Worm (Caenorhabditis elegans) whole organism, L4 larva: Measurements from ENCODE around the gene C28C12.1.
A peak's percentile ranks its signal among the peaks of the same experiment; 100 is the strongest.

Experiments used
- F44E2.7 ChIP-seq: fragments of 200-800 bp; sonication (Bioruptor generic); IDR thresholded peaks from 2 replicates; pipeline ENCODE4 v2.1.2; 2022; ENCODE audit warnings: missing genetic modification characterization, missing compliant biosample characterization
- R02D3.7 ChIP-seq: fragments of 150-350 bp; sonication (generic microtip); optimal IDR thresholded peaks from 3 replicates; lab custom pipeline; 2014; ENCODE audit warnings: missing biosample characterization, missing genetic modification characterization
- aha-1 ChIP-seq: fragments of 150-350 bp; peaks from one replicate; lab custom pipeline; 2014; ENCODE audit warnings: missing biosample characterization, missing genetic modification characterization
- aly-2 ChIP-seq: sonication (generic microtip); optimal IDR thresholded peaks from 2 replicates; lab custom pipeline; 2018; ENCODE audit warnings: missing biosample characterization, missing genetic modification characterization
- ama-1 ChIP-seq: fragments of 150-350 bp; optimal IDR thresholded peaks from 2 replicates; lab custom pipeline; 2014; ENCODE audit warnings: inconsistent platforms, mixed read lengths
- attf-4 ChIP-seq: sonication (generic microtip); optimal IDR thresholded peaks from 3 replicates; lab custom pipeline; 2017; ENCODE audit warnings: missing biosample characterization, missing genetic modification characterization
- ceh-62 ChIP-seq: sonication (generic microtip); optimal IDR thresholded peaks from 2 replicates; lab custom pipeline; 2017; ENCODE audit warnings: missing biosample characterization, missing genetic modification characterization
- cey-2 ChIP-seq: sonication (generic microtip); optimal IDR thresholded peaks from 3 replicates; lab custom pipeline; 2017; ENCODE audit warnings: missing genetic modification characterization, mild to moderate bottlenecking, missing compliant biosample characterization, antibody characterized with exemption, borderline replicate concordance; ENCODE audit not compliant: insufficient read depth
- daf-16 ChIP-seq, 3 experiments: sonication (generic microtip); optimal IDR thresholded peaks; 2 replicates each; lab custom pipeline; 2016 to 2017; ENCODE audit warnings: missing genetic modification characterization in 3 of 3, missing genetic modification reagents in 3 of 3, mild to moderate bottlenecking in 2 of 3, missing compliant biosample characterization in 2 of 3, missing biosample characterization in 1 of 3, moderate library complexity in 1 of 3
- daf-8 ChIP-seq: fragments of 200-800 bp; sonication (Bioruptor generic); IDR thresholded peaks from 2 replicates; pipeline ENCODE4 v1.3.6; 2022; ENCODE audit warnings: missing genetic modification characterization, missing compliant biosample characterization
- dmd-6 ChIP-seq: fragments of 200-800 bp; sonication (Bioruptor generic); IDR thresholded peaks from 2 replicates; pipeline ENCODE4 v1.3.6; 2022; ENCODE audit warnings: missing genetic modification reagents, missing genetic modification characterization, missing compliant biosample characterization
- dve-1 ChIP-seq: sonication (generic microtip); optimal IDR thresholded peaks from 2 replicates; lab custom pipeline; 2017; ENCODE audit warnings: antibody characterized with exemption, mild to moderate bottlenecking, missing genetic modification characterization, missing compliant biosample characterization; ENCODE audit not compliant: insufficient read depth
- fos-1 ChIP-seq: fragments of 150-350 bp; optimal IDR thresholded peaks from 2 replicates; lab custom pipeline; 2014; ENCODE audit warnings: missing biosample characterization, missing genetic modification characterization
- gei-8 ChIP-seq: fragments of 200-800 bp; sonication (Bioruptor generic); optimal IDR thresholded peaks from 2 replicates; lab custom pipeline; 2018; ENCODE audit warnings: mild to moderate bottlenecking, missing genetic modification characterization, missing compliant biosample characterization
- hif-1 ChIP-seq, 2 experiments: sonication (generic microtip); optimal IDR thresholded peaks; 2 replicates each; lab custom pipeline; 2016 to 2017; ENCODE audit warnings: missing compliant biosample characterization in 2 of 2, missing genetic modification characterization in 2 of 2, missing genetic modification reagents in 2 of 2, missing genotype in 2 of 2, mild to moderate bottlenecking in 1 of 2
- hlh-11 ChIP-seq: fragments of 200-800 bp; sonication (Bioruptor generic); optimal IDR thresholded peaks from 2 replicates; lab custom pipeline; 2018; ENCODE audit warnings: mild to moderate bottlenecking, missing genetic modification characterization, missing compliant biosample characterization
- hlh-30 ChIP-seq: sonication (generic microtip); optimal IDR thresholded peaks from 2 replicates; lab custom pipeline; 2017; ENCODE audit warnings: antibody characterized with exemption, mild to moderate bottlenecking, missing genetic modification characterization, missing compliant biosample characterization; ENCODE audit not compliant: insufficient read depth
- hmg-1.1 ChIP-seq: fragments of 200-800 bp; sonication (Bioruptor generic); IDR thresholded peaks from 2 replicates; pipeline ENCODE4 v1.3.6; 2022; ENCODE audit warnings: missing genetic modification reagents, missing genetic modification characterization, missing compliant biosample characterization
- jun-1 ChIP-seq: fragments of 150-350 bp; optimal IDR thresholded peaks from 2 replicates; lab custom pipeline; 2014; ENCODE audit warnings: missing biosample characterization, missing genetic modification reagents, missing genetic modification characterization
- lin-29 ChIP-seq: fragments of 200-800 bp; sonication (Bioruptor generic); IDR thresholded peaks from 2 replicates; pipeline ENCODE4 v1.3.6; 2022; ENCODE audit warnings: missing genetic modification reagents, missing genetic modification characterization, missing compliant biosample characterization
- lsy-2 ChIP-seq, 2 experiments: fragments of 150-350 bp in 1 of 2; sonication (generic microtip) in 1 of 2; optimal IDR thresholded peaks; 2 replicates each; lab custom pipeline; 2014 to 2017; ENCODE audit warnings: missing biosample characterization in 2 of 2, missing genetic modification characterization in 2 of 2
- mdl-1 ChIP-seq, 2 experiments: fragments of 150-350 bp in 1 of 2; sonication (generic microtip) in 1 of 2; optimal IDR thresholded peaks; 2 replicates each; lab custom pipeline; 2014 to 2017; ENCODE audit warnings: missing biosample characterization in 2 of 2, missing genetic modification characterization in 2 of 2
- mdt-29 ChIP-seq: fragments of 200-800 bp; sonication (Bioruptor generic); IDR thresholded peaks from 2 replicates; pipeline ENCODE4 v1.3.6; 2022; ENCODE audit warnings: missing genetic modification reagents, missing genetic modification characterization, missing compliant biosample characterization
- mep-1 ChIP-seq: fragments of 150-350 bp; sonication (generic microtip); optimal IDR thresholded peaks from 3 replicates; lab custom pipeline; 2014; ENCODE audit warnings: missing biosample characterization, missing genetic modification characterization
- mxl-2 ChIP-seq: fragments of 200-800 bp; sonication (Bioruptor generic); conservative IDR thresholded peaks from 2 replicates; pipeline ENCODE4 v1.3.6; 2022; ENCODE audit warnings: missing genetic modification reagents, missing genetic modification characterization, missing compliant biosample characterization
- mxl-3 ChIP-seq: fragments of 200-800 bp; sonication (Bioruptor generic); optimal IDR thresholded peaks from 2 replicates; lab custom pipeline; 2018; ENCODE audit warnings: mild to moderate bottlenecking, missing genetic modification characterization, missing compliant biosample characterization
- nhr-10 ChIP-seq: fragments of 150-350 bp; optimal IDR thresholded peaks from 2 replicates; lab custom pipeline; 2014; ENCODE audit warnings: missing biosample characterization, missing genetic modification characterization
- nhr-11 ChIP-seq: fragments of 150-350 bp; optimal IDR thresholded peaks from 2 replicates; lab custom pipeline; 2014; ENCODE audit warnings: missing biosample characterization, missing genetic modification characterization
- nhr-28 ChIP-seq: fragments of 150-350 bp; optimal IDR thresholded peaks from 2 replicates; lab custom pipeline; 2014; ENCODE audit warnings: missing biosample characterization, missing genetic modification characterization
- nhr-42 ChIP-seq: fragments of 200-800 bp; sonication (Bioruptor generic); IDR thresholded peaks from 2 replicates; pipeline ENCODE4 v1.3.6; 2022; ENCODE audit warnings: missing genetic modification characterization, missing compliant biosample characterization
- nhr-48 ChIP-seq: sonication (generic microtip); optimal IDR thresholded peaks from 2 replicates; lab custom pipeline; 2016; ENCODE audit warnings: mild to moderate bottlenecking, missing genetic modification characterization, missing compliant biosample characterization
- php-3 ChIP-seq: fragments of 200-800 bp; sonication (Bioruptor generic); IDR thresholded peaks from 2 replicates; pipeline ENCODE4 v1.3.6; 2022; ENCODE audit warnings: missing genetic modification reagents, missing genetic modification characterization, missing compliant biosample characterization
- pqm-1 ChIP-seq: sonication (generic microtip); optimal IDR thresholded peaks from 2 replicates; lab custom pipeline; 2017; ENCODE audit warnings: missing biosample characterization, missing genetic modification characterization
- unc-62 ChIP-seq, 3 experiments: fragments of 150-350 bp in 1 of 3; sonication (generic microtip); optimal IDR thresholded peaks in 2 of 3; peaks in 1 of 3; 1 replicate in 1 of 3; 2 replicates in 2 of 3; lab custom pipeline; 2014 to 2017; ENCODE audit warnings: missing biosample characterization in 3 of 3, missing genetic modification characterization in 3 of 3, missing genetic modification reagents in 3 of 3, missing genotype in 1 of 3
- vab-7 ChIP-seq: fragments of 200-800 bp; sonication (Bioruptor generic); IDR thresholded peaks from 2 replicates; pipeline ENCODE4 v1.3.6; 2022; ENCODE audit warnings: missing genetic modification reagents, missing genetic modification characterization, missing compliant biosample characterization

The C28C12.1 gene

ce11 chrIV:8523981-8524380 is 22.5 kb downstream of the C28C12.1 start:
- TF ChIP-seq lin-29 (GFP tag; lab: Robert Waterston, UW), result no peak
- TF ChIP-seq unc-62 (GFP tag; optimal IDR thresholded peaks at IDR 0.05 in 1 of 2; lab: Kevin White, UChicago), result peak in 1 of 2 experiments; percentile 96
- no peak for TF ChIP-seq unc-62 (tag; optimal IDR thresholded peaks at IDR 0.05; lab: Kevin White, UChicago)

ce11 chrIV:8526050-8526449 is 24.6 kb downstream of the C28C12.1 start:
- TF ChIP-seq mdt-29 (GFP tag; lab: Robert Waterston, UW) (peak; percentile 59; the same call in 1 of the 2 replicates), vab-7 (no peak), dve-1 (peak; percentile 55), php-3 (no peak), dmd-6 (GFP tag; lab: Robert Waterston, UW) (peak; percentile 70), hmg-1.1 (no peak), aly-2 (no peak), nhr-10 (tag; lab: Kevin White, UChicago) (no peak), pqm-1 (tag; lab: Kevin White, UChicago) (no peak), mxl-2 (GFP tag; lab: Robert Waterston, UW) (peak; percentile 94), F44E2.7 (GFP tag; lab: Robert Waterston, UW) (no peak), aha-1 (peak; percentile 35), nhr-48 (peak; percentile 95), nhr-28 (peak; percentile 77), mxl-3 (GFP tag; lab: Kevin White, UChicago) (peak; percentile 70), nhr-11 (tag; lab: Kevin White, UChicago) (peak; percentile 94), unc-62 (GFP tag; optimal IDR thresholded peaks at IDR 0.05 in 1 of 2; lab: Kevin White, UChicago) (peak in 1 of 2 experiments; percentile 98), unc-62 (tag; optimal IDR thresholded peaks at IDR 0.05; lab: Kevin White, UChicago) (no peak), mdl-1 (tag; optimal IDR thresholded peaks at IDR 0.05; lab: Kevin White, UChicago) (peak in 1 of 2 experiments; percentile 88), R02D3.7 (tag; lab: Kevin White, UChicago) (no peak), lsy-2 (tag; optimal IDR thresholded peaks at IDR 0.05; lab: Kevin White, UChicago) (peak; percentile 18 to 84), hlh-30 (tag; lab: Kevin White, UChicago) (peak; percentile 88), gei-8 (GFP tag; lab: Kevin White, UChicago) (peak; percentile 44), hlh-11 (peak; percentile 90), daf-16 (GFP tag; optimal IDR thresholded peaks at IDR 0.05; lab: Kevin White, UChicago) (peak in 1 of 2 experiments; percentile 92), daf-16 (tag; optimal IDR thresholded peaks at IDR 0.05; lab: Kevin White, UChicago) (peak; percentile 42), hif-1 (tag; optimal IDR thresholded peaks at IDR 0.05; lab: Kevin White, UChicago) (peak in 1 of 2 experiments; percentile 27)
- TF ChIP-seq, all 104 proteins: peak for 17

ce11 chrIV:8526579-8526978 is 25.1 kb downstream of the C28C12.1 start:
- TF ChIP-seq ceh-62 (tag; lab: Kevin White, UChicago), result no peak
- no peak for TF ChIP-seq mep-1 (tag; lab: Kevin White, UChicago)
- TF ChIP-seq nhr-42 (GFP tag; lab: Robert Waterston, UW), result no peak
- no peak for TF ChIP-seq jun-1 (tag; lab: Kevin White, UChicago)
- TF ChIP-seq ama-1 (lab: Kevin White, UChicago), result no peak
- no peak for TF ChIP-seq attf-4
- TF ChIP-seq daf-16 (GFP tag; optimal IDR thresholded peaks at IDR 0.05; lab: Kevin White, UChicago), result no peak
- TF ChIP-seq daf-16 (tag; optimal IDR thresholded peaks at IDR 0.05; lab: Kevin White, UChicago), result peak; percentile 97
- no peak for TF ChIP-seq R02D3.7 (tag; lab: Kevin White, UChicago)
- no peak for TF ChIP-seq cey-2 (tag; lab: Kevin White, UChicago)
- no peak for TF ChIP-seq daf-8 (GFP tag; lab: Robert Waterston, UW)
- peak; percentile 27 for TF ChIP-seq dve-1
- TF ChIP-seq fos-1 (tag; lab: Kevin White, UChicago), result no peak
